Fruit fly (Drosophila melanogaster) whole organism, embryonic: ENCODE measurements around the gene CG5191.

Source experiments
- BEAF-32 ChIP-seq: fragments of 200-800 bp; sonication (Bioruptor generic); optimal IDR thresholded peaks from 3 replicates; lab custom pipeline; 2017; ENCODE audit warnings: missing biosample characterization, missing genetic modification characterization, mild to moderate bottlenecking, moderate library complexity, missing genetic modification reagents
- Bgb ChIP-seq: fragments of 200-800 bp; sonication (Bioruptor generic); IDR thresholded peaks from 2 replicates; pipeline ENCODE4 v1.3.6; 2022; ENCODE audit warnings: missing biosample characterization, missing genetic modification characterization; ENCODE audit not compliant: partially characterized antibody
- CG10209 ChIP-seq: fragments of 200-800 bp; sonication (Bioruptor generic); optimal IDR thresholded peaks from 3 replicates; lab custom pipeline; 2017; ENCODE audit warnings: missing biosample characterization, mild to moderate bottlenecking, missing genetic modification characterization, missing genetic modification reagents
- CG11695 ChIP-seq: fragments of 200-800 bp; sonication (Bioruptor generic); IDR thresholded peaks from 3 replicates; pipeline ENCODE4 v1.3.6; 2022; ENCODE audit warnings: missing biosample characterization, missing genetic modification characterization
- CG14050 ChIP-seq: fragments of 200-800 bp; sonication (Bioruptor generic); IDR thresholded peaks from 3 replicates; pipeline ENCODE4 v1.3.6; 2022; ENCODE audit warnings: missing biosample characterization, missing genetic modification characterization
- CG16779 ChIP-seq: fragments of 200-800 bp; sonication (Bioruptor generic); IDR thresholded peaks from 2 replicates; pipeline ENCODE4 v1.3.6; 2022; ENCODE audit warnings: missing biosample characterization, missing genetic modification characterization
- CG2678 ChIP-seq: fragments of 200-800 bp; sonication (Bioruptor generic); optimal IDR thresholded peaks from 3 replicates; lab custom pipeline; 2019; ENCODE audit warnings: missing biosample characterization, mild to moderate bottlenecking, missing genetic modification characterization, moderate library complexity
- CG2889 ChIP-seq: fragments of 200-800 bp; sonication (Bioruptor generic); IDR thresholded peaks from 3 replicates; pipeline ENCODE4 v1.3.6; 2022; ENCODE audit warnings: missing biosample characterization, missing genetic modification characterization
- CG32772 ChIP-seq: fragments of 200-800 bp; sonication (Bioruptor generic); IDR thresholded peaks from 2 replicates; pipeline ENCODE4 v1.3.6; 2022; ENCODE audit warnings: missing biosample characterization, missing genetic modification characterization
- CG3281 ChIP-seq: fragments of 200-800 bp; sonication (Bioruptor generic); optimal IDR thresholded peaks from 3 replicates; lab custom pipeline; 2017; ENCODE audit warnings: missing biosample characterization, mild to moderate bottlenecking, missing genetic modification characterization
- CG4404 ChIP-seq: fragments of 200-800 bp; sonication (Bioruptor generic); IDR thresholded peaks from 2 replicates; pipeline ENCODE4 v1.3.6; 2022; ENCODE audit warnings: missing biosample characterization, missing genetic modification characterization
- CG5180 ChIP-seq: fragments of 200-800 bp; sonication (Bioruptor generic); optimal IDR thresholded peaks from 3 replicates; lab custom pipeline; 2017; ENCODE audit warnings: missing biosample characterization, missing genetic modification characterization, mild to moderate bottlenecking, moderate library complexity, missing genetic modification reagents
- CG6654 ChIP-seq: fragments of 200-800 bp; sonication (Bioruptor generic); optimal IDR thresholded peaks from 2 replicates; lab custom pipeline; 2017; ENCODE audit warnings: missing biosample characterization, mild to moderate bottlenecking, missing genetic modification characterization
- CG6765 ChIP-seq: fragments of 200-800 bp; sonication (Bioruptor generic); optimal IDR thresholded peaks from 3 replicates; lab custom pipeline; 2017; ENCODE audit warnings: missing biosample characterization, mild to moderate bottlenecking, missing genetic modification characterization
- Dek ChIP-seq: fragments of 200-800 bp; sonication (Bioruptor generic); optimal IDR thresholded peaks from 3 replicates; lab custom pipeline; 2019; ENCODE audit warnings: missing biosample characterization, mild to moderate bottlenecking, missing genetic modification characterization, moderate library complexity
- Dp ChIP-seq: fragments of 200-800 bp; sonication (Bioruptor generic); optimal IDR thresholded peaks from 2 replicates; lab custom pipeline; 2018; ENCODE audit warnings: missing biosample characterization, mild to moderate bottlenecking, missing genetic modification characterization, moderate library complexity
- E2f1 ChIP-seq: fragments of 200-800 bp; sonication (Bioruptor generic); IDR thresholded peaks from 2 replicates; pipeline ENCODE4 v1.3.6; 2022; ENCODE audit warnings: missing biosample characterization, missing genetic modification characterization
- E2f2 ChIP-seq: fragments of 200-800 bp; sonication (Bioruptor generic); IDR thresholded peaks from 2 replicates; pipeline ENCODE4 v1.3.6; 2022; ENCODE audit warnings: missing biosample characterization, missing genetic modification characterization
- Ets65A ChIP-seq: fragments of 200-800 bp; sonication (Bioruptor generic); peaks from one replicate; lab custom pipeline; 2016; ENCODE audit warnings: missing biosample characterization, missing genetic modification characterization
- H2.0 ChIP-seq: fragments of 200-800 bp; sonication (Bioruptor generic); IDR thresholded peaks from 2 replicates; pipeline ENCODE4 v1.3.6; 2022; ENCODE audit warnings: missing biosample characterization, missing genetic modification characterization
- HLH3B ChIP-seq: fragments of 200-800 bp; sonication (Bioruptor generic); IDR thresholded peaks from 2 replicates; pipeline ENCODE4 v1.3.6; 2022; ENCODE audit warnings: missing biosample characterization, missing genetic modification characterization
- Hmx ChIP-seq: fragments of 200-800 bp; sonication (Bioruptor generic); optimal IDR thresholded peaks from 2 replicates; lab custom pipeline; 2016; ENCODE audit warnings: missing biosample characterization, missing genetic modification characterization
- Lim3 ChIP-seq: fragments of 200-800 bp; sonication (Bioruptor generic); IDR thresholded peaks from 2 replicates; pipeline ENCODE4 v1.3.6; 2022; ENCODE audit warnings: missing biosample characterization, missing genetic modification characterization
- Mrtf ChIP-seq: fragments of 200-800 bp; sonication (Bioruptor generic); IDR thresholded peaks from 3 replicates; pipeline ENCODE4 v1.3.6; 2022; ENCODE audit warnings: missing biosample characterization, missing genetic modification characterization
- Pdp1 ChIP-seq, 2 experiments: fragments of 200-800 bp; sonication (Bioruptor generic); optimal IDR thresholded peaks; 3 replicates each; lab custom pipeline; 2016; ENCODE audit warnings: missing biosample characterization in 2 of 2, missing genetic modification characterization in 2 of 2, mild to moderate bottlenecking in 1 of 2, moderate library complexity in 1 of 2
- Six4 ChIP-seq: fragments of 200-800 bp; sonication (Bioruptor generic); optimal IDR thresholded peaks from 2 replicates; lab custom pipeline; 2016; ENCODE audit warnings: missing biosample characterization, missing genetic modification characterization
- Sox100B ChIP-seq: fragments of 200-800 bp; sonication (Bioruptor generic); optimal IDR thresholded peaks from 3 replicates; lab custom pipeline; 2018; ENCODE audit warnings: missing biosample characterization, mild to moderate bottlenecking, missing genetic modification characterization
- Sox102F ChIP-seq: fragments of 200-800 bp; sonication (Bioruptor generic); optimal IDR thresholded peaks from 2 replicates; lab custom pipeline; 2018; ENCODE audit warnings: missing biosample characterization, mild to moderate bottlenecking, missing genetic modification characterization, moderate library complexity
- Taf1 ChIP-seq: fragments of 200-800 bp; sonication (Bioruptor generic); IDR thresholded peaks from 2 replicates; pipeline ENCODE4 v1.3.6; 2022; ENCODE audit warnings: missing biosample characterization, missing genetic modification characterization
- az2 ChIP-seq: fragments of 200-800 bp; sonication (Bioruptor generic); optimal IDR thresholded peaks from 3 replicates; lab custom pipeline; 2016; ENCODE audit warnings: missing biosample characterization, missing genetic modification characterization
- bigmax ChIP-seq: fragments of 200-800 bp; sonication (Bioruptor generic); optimal IDR thresholded peaks from 2 replicates; lab custom pipeline; 2018; ENCODE audit warnings: missing biosample characterization, mild to moderate bottlenecking, missing genetic modification characterization
- bowl ChIP-seq: fragments of 200-800 bp; sonication (Bioruptor generic); IDR thresholded peaks from 2 replicates; pipeline ENCODE4 v1.3.6; 2022; ENCODE audit warnings: missing biosample characterization, missing genetic modification characterization
- btn ChIP-seq: fragments of 200-800 bp; sonication (Bioruptor generic); optimal IDR thresholded peaks from 2 replicates; lab custom pipeline; 2016; ENCODE audit warnings: missing biosample characterization, missing genetic modification characterization
- dan ChIP-seq: fragments of 200-800 bp; sonication (Bioruptor generic); IDR thresholded peaks from 2 replicates; pipeline ENCODE4 v1.3.6; 2022; ENCODE audit warnings: missing biosample characterization, missing genetic modification characterization
- ems ChIP-seq: fragments of 200-800 bp; sonication (Bioruptor generic); optimal IDR thresholded peaks from 3 replicates; lab custom pipeline; 2016; ENCODE audit warnings: missing biosample characterization, missing genetic modification characterization
- gcm2 ChIP-seq: fragments of 200-800 bp; sonication (Bioruptor generic); optimal IDR thresholded peaks from 2 replicates; lab custom pipeline; 2016; ENCODE audit warnings: missing biosample characterization, missing genetic modification characterization
- grau ChIP-seq: fragments of 200-800 bp; optimal IDR thresholded peaks from 3 replicates; lab custom pipeline; 2019; ENCODE audit warnings: missing biosample characterization, mild to moderate bottlenecking, missing genetic modification characterization, moderate library complexity
- hb ChIP-seq: fragments of 200-800 bp; sonication (Bioruptor generic); IDR thresholded peaks from 3 replicates; pipeline ENCODE4 v1.3.6; 2022; ENCODE audit warnings: missing biosample characterization, missing genetic modification characterization; ENCODE audit not compliant: partially characterized antibody
- mam ChIP-seq: fragments of 200-800 bp; sonication (Bioruptor generic); optimal IDR thresholded peaks from 3 replicates; lab custom pipeline; 2016; ENCODE audit warnings: missing biosample characterization, missing genetic modification characterization
- nau ChIP-seq: fragments of 200-800 bp; sonication (Bioruptor generic); optimal IDR thresholded peaks from 3 replicates; lab custom pipeline; 2017; ENCODE audit warnings: missing biosample characterization, mild to moderate bottlenecking, missing genetic modification characterization, missing genetic modification reagents
- p53 ChIP-seq: fragments of 200-800 bp; sonication (Bioruptor generic); optimal IDR thresholded peaks from 2 replicates; lab custom pipeline; 2016; ENCODE audit warnings: missing biosample characterization, missing genetic modification characterization
- pnt ChIP-seq: fragments of 200-800 bp; sonication (Bioruptor generic); optimal IDR thresholded peaks from 3 replicates; lab custom pipeline; 2016; ENCODE audit warnings: missing biosample characterization, missing genetic modification characterization
- pum ChIP-seq: fragments of 200-800 bp; sonication (Bioruptor generic); optimal IDR thresholded peaks from 2 replicates; lab custom pipeline; 2016; ENCODE audit warnings: missing biosample characterization, missing genetic modification characterization
- rib ChIP-seq: fragments of 200-800 bp; sonication (Bioruptor generic); IDR thresholded peaks from 2 replicates; pipeline ENCODE4 v1.3.6; 2022; ENCODE audit warnings: missing biosample characterization, missing genetic modification characterization
- schlank ChIP-seq: fragments of 200-800 bp; sonication (Bioruptor generic); optimal IDR thresholded peaks from 2 replicates; lab custom pipeline; 2018; ENCODE audit warnings: missing biosample characterization, mild to moderate bottlenecking, missing genetic modification characterization
- seq ChIP-seq: fragments of 200-800 bp; sonication (Bioruptor generic); IDR thresholded peaks from 2 replicates; pipeline ENCODE4 v1.3.6; 2022; ENCODE audit warnings: missing biosample characterization, missing genetic modification characterization
- shn ChIP-seq: fragments of 200-800 bp; sonication (Bioruptor generic); optimal IDR thresholded peaks from 3 replicates; lab custom pipeline; 2016; ENCODE audit warnings: missing biosample characterization, missing genetic modification characterization
- slou ChIP-seq: fragments of 200-800 bp; sonication (Bioruptor generic); optimal IDR thresholded peaks from 3 replicates; lab custom pipeline; 2016; ENCODE audit warnings: missing biosample characterization, missing genetic modification characterization
- sqz ChIP-seq: fragments of 200-800 bp; sonication (Bioruptor generic); optimal IDR thresholded peaks from 3 replicates; lab custom pipeline; 2018; ENCODE audit warnings: missing biosample characterization, mild to moderate bottlenecking, missing genetic modification characterization
- sr ChIP-seq: fragments of 200-800 bp; sonication (Bioruptor generic); IDR thresholded peaks from 3 replicates; pipeline ENCODE4 v1.3.6; 2022; ENCODE audit warnings: missing biosample characterization, missing genetic modification characterization
- tin ChIP-seq: fragments of 200-800 bp; sonication (Bioruptor generic); optimal IDR thresholded peaks from 3 replicates; lab custom pipeline; 2016; ENCODE audit warnings: missing biosample characterization, missing genetic modification characterization
- wdn ChIP-seq: fragments of 200-800 bp; sonication (Bioruptor generic); IDR thresholded peaks from 2 replicates; pipeline ENCODE4 v1.3.6; 2022; ENCODE audit warnings: missing biosample characterization, missing genetic modification characterization
- zen2 ChIP-seq: fragments of 200-800 bp; sonication (Bioruptor generic); IDR thresholded peaks from 3 replicates; pipeline ENCODE4 v1.3.6; 2022; ENCODE audit warnings: missing biosample characterization, missing genetic modification characterization; ENCODE audit not compliant: partially characterized antibody

Gene CG5191

DNA sequence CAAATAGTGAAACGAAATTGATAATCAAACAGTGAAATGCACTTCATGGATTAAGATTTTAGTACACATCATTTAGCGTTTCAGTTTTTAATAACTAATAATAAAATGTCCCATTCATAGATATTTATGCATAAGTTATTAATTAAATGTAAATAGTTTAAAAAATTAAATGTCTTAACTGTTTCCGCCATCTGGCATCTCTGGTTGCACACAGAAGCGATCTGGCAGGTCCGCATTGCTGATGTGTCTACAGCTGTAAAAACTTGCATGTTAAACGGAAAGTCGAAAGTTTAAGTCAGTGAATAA is 27.8 kb downstream of the CG5191 start, which contains the start of gene Srp72 (continued):
- TF ChIP-seq grau (peak; percentile 41), CG2889 (GFP tag; lab: Robert Waterston, UW) (no peak), CG2678 (tag; lab: Kevin White, UChicago) (peak; percentile 68), CG11695 (GFP tag; lab: Robert Waterston, UW) (peak; percentile 68; the same call in 2 of the 3 replicates), gcm2 (GFP tag; lab: Kevin White, UChicago) (no peak), mam (GFP tag; lab: Kevin White, UChicago) (no peak), Dp (GFP tag; lab: Kevin White, UChicago) (peak; percentile 10), E2f2 (GFP tag; lab: Robert Waterston, UW) (peak; percentile 59), CG3281 (GFP tag; lab: Kevin White, UChicago) (peak; percentile 42), Lim3 (GFP tag; lab: Robert Waterston, UW) (no peak), ems (GFP tag; lab: Kevin White, UChicago) (no peak), Hmx (GFP tag; lab: Kevin White, UChicago) (no peak), Taf1 (GFP tag; lab: Robert Waterston, UW) (no peak), CG32772 (GFP tag; lab: Robert Waterston, UW) (0 out of 2 replicates have a peak, but pooled peaks have one; percentile 30), rib (GFP tag; lab: Robert Waterston, UW) (no peak), bowl (GFP tag; lab: Robert Waterston, UW) (no peak), Ets65A (GFP tag; lab: Kevin White, UChicago) (no peak), wdn (GFP tag; lab: Robert Waterston, UW) (no peak), H2.0 (no peak), sr (GFP tag; lab: Robert Waterston, UW) (no peak), Dek (tag; lab: Kevin White, UChicago) (peak; percentile 33), btn (GFP tag; lab: Kevin White, UChicago) (no peak), Mrtf (GFP tag; lab: Robert Waterston, UW) (no peak), BEAF-32 (GFP tag; lab: Kevin White, UChicago) (peak; percentile 44), CG6765 (no peak), Sox102F (GFP tag; lab: Kevin White, UChicago) (peak; percentile 41), Pdp1 (GFP tag; optimal IDR thresholded peaks at IDR 0.05; lab: Kevin White, UChicago) (peak in 1 of 2 experiments; percentile 2), Sox100B (GFP tag; lab: Kevin White, UChicago) (no peak), dan (no peak), HLH3B (GFP tag; lab: Robert Waterston, UW) (peak; percentile 51; the same call in 1 of the 2 replicates), az2 (GFP tag; lab: Kevin White, UChicago) (peak; percentile 36), CG16779 (GFP tag; lab: Robert Waterston, UW) (no peak), Bgb (GFP tag; lab: Robert Waterston, UW) (no peak), pum (no peak), CG6654 (GFP tag; lab: Kevin White, UChicago) (no peak), seq (GFP tag; lab: Robert Waterston, UW) (peak; percentile 38; the same call in 1 of the 2 replicates), bigmax (GFP tag; lab: Kevin White, UChicago) (no peak), nau (GFP tag; lab: Kevin White, UChicago) (no peak), CG14050 (GFP tag; lab: Robert Waterston, UW) (no peak; the same call in 2 of the 3 replicates), zen2 (GFP tag; lab: Robert Waterston, UW) (no peak), sqz (GFP tag; lab: Kevin White, UChicago) (no peak), Six4 (GFP tag; lab: Kevin White, UChicago) (peak; percentile 20), hb (GFP tag; lab: Robert Waterston, UW) (no peak), CG5180 (GFP tag; lab: Kevin White, UChicago) (no peak), E2f1 (GFP tag; lab: Robert Waterston, UW) (no peak), p53 (GFP tag; lab: Kevin White, UChicago) (no peak), CG4404 (GFP tag; lab: Robert Waterston, UW) (no peak), pnt (GFP tag; lab: Kevin White, UChicago) (no peak), slou (GFP tag; lab: Kevin White, UChicago) (no peak), tin (GFP tag; lab: Kevin White, UChicago) (peak; percentile 41), schlank (no peak), CG10209 (GFP tag; lab: Kevin White, UChicago) (no peak), shn (GFP tag; lab: Kevin White, UChicago) (no peak)
